Fruit fly (Drosophila melanogaster) whole organism, embryonic: ENCODE results near the gene CG34001.
A peak's percentile ranks its signal among the peaks of the same experiment; 100 is the strongest.

Experiments used
- Ada2b ChIP-seq: fragments of 200-800 bp; sonication (Bioruptor generic); IDR thresholded peaks from 2 replicates; pipeline ENCODE4 v1.3.6; 2022; ENCODE audit warnings: missing biosample characterization, missing genetic modification characterization
- BEAF-32 ChIP-seq: fragments of 200-800 bp; sonication (Bioruptor generic); optimal IDR thresholded peaks from 3 replicates; lab custom pipeline; 2017; ENCODE audit warnings: missing biosample characterization, missing genetic modification characterization, mild to moderate bottlenecking, moderate library complexity, missing genetic modification reagents
- CG10147 ChIP-seq: fragments of 200-800 bp; sonication (Bioruptor generic); optimal IDR thresholded peaks from 2 replicates; lab custom pipeline; 2019; ENCODE audit warnings: missing biosample characterization, mild to moderate bottlenecking, missing genetic modification characterization, moderate library complexity
- CG10366 ChIP-seq: fragments of 200-800 bp; sonication (Bioruptor generic); IDR thresholded peaks from 2 replicates; pipeline ENCODE4 v1.3.6; 2022; ENCODE audit warnings: missing biosample characterization, missing genetic modification characterization
- CG10431 ChIP-seq: fragments of 200-800 bp; sonication (Bioruptor generic); optimal IDR thresholded peaks from 3 replicates; lab custom pipeline; 2018; ENCODE audit warnings: missing biosample characterization, mild to moderate bottlenecking, missing genetic modification characterization
- CG11398 ChIP-seq: fragments of 200-800 bp; sonication (Bioruptor generic); optimal IDR thresholded peaks from 2 replicates; lab custom pipeline; 2016; ENCODE audit warnings: missing biosample characterization, missing genetic modification characterization
- CG1233 ChIP-seq: fragments of 200-800 bp; sonication (Bioruptor generic); optimal IDR thresholded peaks from 4 replicates; lab custom pipeline; 2018; ENCODE audit warnings: missing biosample characterization, mild to moderate bottlenecking, missing genetic modification characterization
- CG12744 ChIP-seq: fragments of 200-800 bp; sonication (Bioruptor generic); optimal IDR thresholded peaks from 2 replicates; lab custom pipeline; 2016; ENCODE audit warnings: missing biosample characterization, missing genetic modification characterization
- CG15269 ChIP-seq: fragments of 200-800 bp; sonication (Bioruptor generic); optimal IDR thresholded peaks from 2 replicates; lab custom pipeline; 2018; ENCODE audit warnings: missing biosample characterization, mild to moderate bottlenecking, missing genetic modification characterization, moderate library complexity
- CG2120 ChIP-seq: fragments of 200-800 bp; sonication (Bioruptor generic); optimal IDR thresholded peaks from 3 replicates; lab custom pipeline; 2016; ENCODE audit warnings: missing biosample characterization, missing genetic modification characterization
- CG30020 ChIP-seq: fragments of 200-800 bp; optimal IDR thresholded peaks from 2 replicates; lab custom pipeline; 2019; ENCODE audit warnings: missing biosample characterization, mild to moderate bottlenecking, missing genetic modification characterization, moderate library complexity
- CG33557 ChIP-seq: fragments of 200-800 bp; sonication (Bioruptor generic); optimal IDR thresholded peaks from 2 replicates; lab custom pipeline; 2019; ENCODE audit warnings: missing biosample characterization, mild to moderate bottlenecking, missing genetic modification characterization, moderate library complexity
- CG4617 ChIP-seq: fragments of 200-800 bp; sonication (Bioruptor generic); optimal IDR thresholded peaks from 3 replicates; lab custom pipeline; 2016; ENCODE audit warnings: missing biosample characterization, missing genetic modification characterization, borderline replicate concordance
- CG6175 ChIP-seq: fragments of 200-800 bp; sonication (Bioruptor generic); IDR thresholded peaks from 3 replicates; pipeline ENCODE4 v1.3.6; 2022; ENCODE audit warnings: missing biosample characterization, missing genetic modification characterization
- CG8281 ChIP-seq: fragments of 200-800 bp; sonication (Bioruptor generic); optimal IDR thresholded peaks from 2 replicates; lab custom pipeline; 2018; ENCODE audit warnings: missing biosample characterization, mild to moderate bottlenecking, missing genetic modification characterization, moderate library complexity
- Dfd ChIP-seq, 2 experiments: fragments of >200 bp; optimal IDR thresholded peaks; 2 replicates each; lab custom pipeline; 2017; ENCODE audit warnings: missing biosample characterization in 2 of 2, missing genetic modification characterization in 2 of 2
- Dip3 ChIP-seq: fragments of 200-800 bp; sonication (Bioruptor generic); optimal IDR thresholded peaks from 3 replicates; lab custom pipeline; 2016; ENCODE audit warnings: missing biosample characterization, missing genetic modification characterization
- Ets65A ChIP-seq: fragments of 200-800 bp; sonication (Bioruptor generic); peaks from one replicate; lab custom pipeline; 2016; ENCODE audit warnings: missing biosample characterization, missing genetic modification characterization
- Fer1 ChIP-seq: fragments of 200-800 bp; sonication (Bioruptor generic); optimal IDR thresholded peaks from 2 replicates; lab custom pipeline; 2017; ENCODE audit warnings: missing biosample characterization, mild to moderate bottlenecking, missing genetic modification characterization
- H15 ChIP-seq: fragments of 200-800 bp; sonication (Bioruptor generic); IDR thresholded peaks from 3 replicates; pipeline ENCODE4 v1.3.6; 2022; ENCODE audit warnings: missing biosample characterization, missing genetic modification characterization
- HLH54F ChIP-seq: fragments of 200-800 bp; sonication (Bioruptor generic); optimal IDR thresholded peaks from 3 replicates; lab custom pipeline; 2016; ENCODE audit warnings: missing biosample characterization, missing genetic modification characterization
- Hr51 ChIP-seq, 2 experiments: fragments of 200-800 bp; sonication (Bioruptor generic); optimal IDR thresholded peaks; 2 replicates in 1 of 2; 3 replicates in 1 of 2; lab custom pipeline; 2016 to 2018; ENCODE audit warnings: missing biosample characterization in 2 of 2, missing genetic modification characterization in 2 of 2, mild to moderate bottlenecking in 1 of 2, moderate library complexity in 1 of 2
- Lhr ChIP-seq: fragments of 200-800 bp; sonication (Bioruptor generic); optimal IDR thresholded peaks from 3 replicates; lab custom pipeline; 2017; ENCODE audit warnings: mild to moderate bottlenecking, missing biosample characterization, missing genetic modification reagents, missing genetic modification characterization
- MESR4 ChIP-seq: fragments of 200-800 bp; sonication (Bioruptor generic); optimal IDR thresholded peaks from 2 replicates; lab custom pipeline; 2018; ENCODE audit warnings: missing biosample characterization, mild to moderate bottlenecking, missing genetic modification characterization, moderate library complexity
- MTF-1 ChIP-seq: fragments of 200-800 bp; sonication (Bioruptor generic); optimal IDR thresholded peaks from 2 replicates; lab custom pipeline; 2018; ENCODE audit warnings: missing biosample characterization, mild to moderate bottlenecking, missing genetic modification characterization, borderline replicate concordance
- Mad ChIP-seq: fragments of 200-800 bp; sonication (Bioruptor generic); optimal IDR thresholded peaks from 2 replicates; lab custom pipeline; 2016; ENCODE audit warnings: missing biosample characterization, missing genetic modification characterization
- Max ChIP-seq: fragments of 200-800 bp; sonication (Bioruptor generic); optimal IDR thresholded peaks from 2 replicates; lab custom pipeline; 2016; ENCODE audit warnings: missing biosample characterization, mild to moderate bottlenecking, missing genetic modification characterization
- Pdp1 ChIP-seq, 2 experiments: fragments of 200-800 bp; sonication (Bioruptor generic); optimal IDR thresholded peaks; 3 replicates each; lab custom pipeline; 2016; ENCODE audit warnings: missing biosample characterization in 2 of 2, missing genetic modification characterization in 2 of 2, mild to moderate bottlenecking in 1 of 2, moderate library complexity in 1 of 2
- Sox102F ChIP-seq: fragments of 200-800 bp; sonication (Bioruptor generic); optimal IDR thresholded peaks from 2 replicates; lab custom pipeline; 2018; ENCODE audit warnings: missing biosample characterization, mild to moderate bottlenecking, missing genetic modification characterization, moderate library complexity
- bbx ChIP-seq: fragments of 200-800 bp; sonication (Bioruptor generic); IDR thresholded peaks from 2 replicates; pipeline ENCODE4 v1.3.6; 2022; ENCODE audit warnings: missing biosample characterization, missing genetic modification characterization; ENCODE audit not compliant: partially characterized antibody
- dmrt11E ChIP-seq: fragments of 200-800 bp; sonication (Bioruptor generic); optimal IDR thresholded peaks from 3 replicates; lab custom pipeline; 2018; ENCODE audit warnings: missing biosample characterization, mild to moderate bottlenecking, missing genetic modification characterization, moderate library complexity
- grn ChIP-seq: fragments of 200-800 bp; sonication (Bioruptor generic); optimal IDR thresholded peaks from 3 replicates; lab custom pipeline; 2017; ENCODE audit warnings: missing biosample characterization, missing genetic modification characterization
- gro ChIP-seq: fragments of 200-800 bp; sonication (Bioruptor generic); optimal IDR thresholded peaks from 2 replicates; lab custom pipeline; 2016; ENCODE audit warnings: missing biosample characterization, missing genetic modification characterization
- ham ChIP-seq: fragments of 200-800 bp; sonication (Bioruptor generic); IDR thresholded peaks from 2 replicates; pipeline ENCODE4 v1.3.6; 2022; ENCODE audit warnings: missing biosample characterization, missing genetic modification characterization
- jigr1 ChIP-seq: fragments of 200-800 bp; sonication (Bioruptor generic); IDR thresholded peaks from 3 replicates; pipeline ENCODE4 v1.3.6; 2022; ENCODE audit warnings: missing biosample characterization, missing genetic modification characterization
- ken ChIP-seq: fragments of 200-800 bp; sonication (Bioruptor generic); IDR thresholded peaks from 3 replicates; pipeline ENCODE4 v1.3.6; 2022; ENCODE audit warnings: missing biosample characterization, missing genetic modification characterization
- luna ChIP-seq: fragments of 200-800 bp; sonication (Bioruptor generic); optimal IDR thresholded peaks from 2 replicates; lab custom pipeline; 2016; ENCODE audit warnings: missing biosample characterization, missing genetic modification characterization
- mirr ChIP-seq: fragments of 200-800 bp; sonication (Bioruptor generic); optimal IDR thresholded peaks from 3 replicates; lab custom pipeline; 2018; ENCODE audit warnings: missing biosample characterization, mild to moderate bottlenecking, missing genetic modification characterization
- nerfin-1 ChIP-seq: fragments of 200-800 bp; sonication (Bioruptor generic); optimal IDR thresholded peaks from 3 replicates; lab custom pipeline; 2019; ENCODE audit warnings: missing biosample characterization, mild to moderate bottlenecking, missing genetic modification characterization, moderate library complexity
- nerfin-2 ChIP-seq: fragments of 200-800 bp; sonication (Bioruptor generic); IDR thresholded peaks from 2 replicates; pipeline ENCODE4 v1.3.6; 2022; ENCODE audit warnings: missing biosample characterization, missing genetic modification characterization; ENCODE audit not compliant: partially characterized antibody
- nom ChIP-seq: fragments of 200-800 bp; sonication (Bioruptor generic); optimal IDR thresholded peaks from 2 replicates; lab custom pipeline; 2017; ENCODE audit warnings: missing biosample characterization, missing genetic modification characterization, mild to moderate bottlenecking, moderate library complexity, missing genetic modification reagents
- pzg ChIP-seq: fragments of 200-800 bp; sonication (Bioruptor generic); optimal IDR thresholded peaks from 3 replicates; lab custom pipeline; 2018; ENCODE audit warnings: missing biosample characterization, mild to moderate bottlenecking, missing genetic modification characterization, moderate library complexity
- sim ChIP-seq: fragments of 200-800 bp; sonication (Bioruptor generic); IDR thresholded peaks from 2 replicates; pipeline ENCODE4 v1.3.6; 2022; ENCODE audit warnings: missing biosample characterization, missing genetic modification characterization
- slp2 ChIP-seq: fragments of 200-800 bp; sonication (Bioruptor generic); optimal IDR thresholded peaks from 2 replicates; lab custom pipeline; 2016; ENCODE audit warnings: missing biosample characterization, missing genetic modification characterization
- stc ChIP-seq: fragments of 200-800 bp; sonication (Bioruptor generic); IDR thresholded peaks from 2 replicates; pipeline ENCODE4 v1.3.6; 2022; ENCODE audit warnings: missing biosample characterization, missing genetic modification characterization
- tup ChIP-seq: fragments of 200-800 bp; sonication (Bioruptor generic); optimal IDR thresholded peaks from 2 replicates; lab custom pipeline; 2016; ENCODE audit warnings: missing biosample characterization, mild to moderate bottlenecking, missing genetic modification characterization, moderate library complexity
- z ChIP-seq: fragments of 200-800 bp; sonication (Bioruptor generic); IDR thresholded peaks from 3 replicates; pipeline ENCODE4 v1.3.6; 2022; ENCODE audit warnings: missing biosample characterization, missing genetic modification characterization
- zfh1 ChIP-seq: fragments of 200-800 bp; sonication (Bioruptor generic); IDR thresholded peaks from 3 replicates; pipeline ENCODE4 v1.3.6; 2022; ENCODE audit warnings: missing biosample characterization, missing genetic modification characterization

Gene CG34001

DNA sequence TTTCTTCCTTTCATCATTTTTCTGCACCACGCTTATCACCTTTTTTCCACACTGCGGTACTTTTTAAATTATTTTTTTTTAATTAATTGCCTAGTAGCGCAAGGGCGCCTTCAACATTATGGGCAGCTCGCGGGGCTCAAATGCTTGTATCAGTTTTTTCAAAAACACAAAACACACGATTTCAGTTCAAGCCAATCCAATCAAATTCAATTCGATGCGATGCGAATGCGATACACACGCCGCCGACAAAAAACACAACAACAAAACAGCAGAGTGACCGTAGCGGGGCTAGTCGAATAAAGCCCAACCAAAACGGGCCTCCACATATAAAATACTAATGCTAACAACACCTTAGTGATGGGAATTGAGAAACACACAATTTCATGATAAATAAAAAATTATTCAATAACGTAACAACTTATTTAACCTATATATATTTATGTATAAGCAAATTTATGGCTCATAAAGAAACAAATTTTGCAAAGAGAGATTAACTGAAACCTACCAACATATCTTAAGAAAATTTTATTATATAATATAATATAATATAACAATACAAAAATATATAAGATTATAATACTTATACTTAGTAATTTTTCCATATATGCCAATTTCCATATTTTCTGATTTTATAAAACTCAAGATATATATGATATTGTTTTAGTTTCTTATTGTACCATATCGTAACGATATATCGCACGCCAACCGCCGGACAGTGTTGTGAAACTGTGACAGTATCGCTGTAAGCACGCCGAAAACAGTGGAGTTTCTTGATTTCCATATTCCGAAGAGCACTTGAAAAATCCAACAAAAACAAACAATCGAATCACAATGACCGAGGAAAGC lies 30.1 kb downstream of the CG34001 start, which contains the start of the genes CG32066 and CG8003 (continued):
- TF ChIP-seq mirr (GFP tag; lab: Kevin White, UChicago) (peak; percentile 8), luna (GFP tag; lab: Kevin White, UChicago) (no peak), Dfd (GFP tag; optimal IDR thresholded peaks at IDR 0.05; lab: Kevin White, UChicago) (no peak), jigr1 (no peak), tup (GFP tag; lab: Kevin White, UChicago) (no peak), Lhr (GFP tag; lab: Kevin White, UChicago) (no peak), CG8281 (tag; lab: Kevin White, UChicago) (no peak), nom (GFP tag; lab: Kevin White, UChicago) (peak; percentile 13), grn (GFP tag; lab: Kevin White, UChicago) (peak; percentile 53), CG1233 (no peak), bbx (GFP tag; lab: Robert Waterston, UW) (peak; percentile 98), Hr51 (GFP tag; optimal IDR thresholded peaks at IDR 0.05; lab: Kevin White, UChicago) (peak in 1 of 2 experiments; percentile 53), sim (no peak), nerfin-2 (GFP tag; lab: Robert Waterston, UW) (peak; percentile 90), CG30020 (peak; percentile 60), CG4617 (GFP tag; lab: Kevin White, UChicago) (peak; percentile 10), Max (GFP tag; lab: Kevin White, UChicago) (peak; percentile 10), ken (peak; percentile 28; the same call in 1 of the 3 replicates), CG6175 (GFP tag; lab: Robert Waterston, UW) (no peak), CG11398 (GFP tag; lab: Kevin White, UChicago) (no peak), CG33557 (GFP tag; lab: Kevin White, UChicago) (peak; percentile 19), ham (no peak), stc (GFP tag; lab: Robert Waterston, UW) (no peak), pzg (peak; percentile 61), CG10147 (GFP tag; lab: Kevin White, UChicago) (no peak), dmrt11E (peak; percentile 48), HLH54F (GFP tag; lab: Kevin White, UChicago) (peak; percentile 9), Ets65A (GFP tag; lab: Kevin White, UChicago) (peak; percentile 89), Fer1 (GFP tag; lab: Kevin White, UChicago) (peak; percentile 68), slp2 (GFP tag; lab: Kevin White, UChicago) (peak; percentile 20), zfh1 (peak; percentile 51; the same call in 2 of the 3 replicates), MTF-1 (GFP tag; lab: Kevin White, UChicago) (peak; percentile 65), Pdp1 (GFP tag; optimal IDR thresholded peaks at IDR 0.05; lab: Kevin White, UChicago) (peak in 1 of 2 experiments; percentile 27), CG10366 (GFP tag; lab: Robert Waterston, UW) (no peak; the same call in 1 of the 2 replicates), CG2120 (GFP tag; lab: Kevin White, UChicago) (peak; percentile 37), CG15269 (tag; lab: Kevin White, UChicago) (peak; percentile 64), Ada2b (GFP tag; lab: Robert Waterston, UW) (peak; percentile 14; the same call in 1 of the 2 replicates), gro (GFP tag; lab: Kevin White, UChicago) (peak; percentile 57), BEAF-32 (GFP tag; lab: Kevin White, UChicago) (peak; percentile 84), Sox102F (peak; percentile 15), Dip3 (GFP tag; lab: Kevin White, UChicago) (no peak), CG10431 (no peak), nerfin-1 (tag; lab: Kevin White, UChicago) (peak; percentile 96), z (no peak), CG12744 (GFP tag; lab: Kevin White, UChicago) (no peak), H15 (GFP tag; lab: Robert Waterston, UW) (no peak), Mad (GFP tag; lab: Kevin White, UChicago) (peak; percentile 20), MESR4 (GFP tag; lab: Kevin White, UChicago) (peak; percentile 64)
